Worm (Caenorhabditis elegans) whole organism, young adult: ENCODE measurements around the gene srz-5.
A peak's percentile ranks its signal among the peaks of the same experiment; 100 is the strongest.

Experiments
- C06A6.2 ChIP-seq: fragments of 200-800 bp; sonication (Bioruptor generic); conservative IDR thresholded peaks from 2 replicates; pipeline ENCODE4 v1.3.6; 2022; ENCODE audit warnings: missing genetic modification characterization, missing compliant biosample characterization
- F33H1.4 ChIP-seq: fragments of 200-800 bp; sonication (Bioruptor generic); IDR thresholded peaks from 2 replicates; pipeline ENCODE4 v1.3.6; 2022; ENCODE audit warnings: missing genetic modification reagents, missing genetic modification characterization, missing compliant biosample characterization
- F37B4.10 ChIP-seq: fragments of 200-800 bp; sonication (Bioruptor generic); IDR thresholded peaks from 2 replicates; pipeline ENCODE4 v1.3.6; 2022; ENCODE audit warnings: missing genetic modification characterization, missing compliant biosample characterization
- F49E8.2 ChIP-seq: sonication (generic microtip); optimal IDR thresholded peaks from 3 replicates; lab custom pipeline; 2017; ENCODE audit warnings: missing genetic modification characterization, mild to moderate bottlenecking, missing compliant biosample characterization, antibody characterized with exemption, moderate library complexity; ENCODE audit not compliant: insufficient read depth
- F57C9.4 ChIP-seq: sonication (generic microtip); optimal IDR thresholded peaks from 2 replicates; lab custom pipeline; 2017; ENCODE audit warnings: mild to moderate bottlenecking, missing genetic modification characterization, missing compliant biosample characterization
- Y53G8AR.9 ChIP-seq: fragments of 200-800 bp; sonication (Bioruptor generic); conservative IDR thresholded peaks from 2 replicates; pipeline ENCODE4 v1.3.6; 2022; ENCODE audit warnings: missing genetic modification reagents, missing genetic modification characterization, missing compliant biosample characterization
- aptf-2 ChIP-seq: fragments of 200-800 bp; sonication (Bioruptor generic); conservative IDR thresholded peaks from 2 replicates; pipeline ENCODE4 v1.3.6; 2022; ENCODE audit warnings: missing genetic modification reagents, missing genetic modification characterization, missing compliant biosample characterization
- aptf-3 ChIP-seq: fragments of 200-800 bp; sonication (Bioruptor generic); IDR thresholded peaks from 2 replicates; pipeline ENCODE4 v1.3.6; 2022; ENCODE audit warnings: missing genetic modification characterization, missing compliant biosample characterization
- athp-1 ChIP-seq: sonication (generic microtip); optimal IDR thresholded peaks from 2 replicates; lab custom pipeline; 2017; ENCODE audit warnings: mild to moderate bottlenecking, missing genetic modification characterization, missing compliant biosample characterization
- attf-3 ChIP-seq: fragments of 200-800 bp; sonication (Bioruptor generic); conservative IDR thresholded peaks from 2 replicates; pipeline ENCODE4 v1.3.6; 2022; ENCODE audit warnings: missing genetic modification reagents, missing genetic modification characterization, missing compliant biosample characterization
- attf-5 ChIP-seq: fragments of 200-800 bp; sonication (Bioruptor generic); optimal IDR thresholded peaks from 2 replicates; lab custom pipeline; 2018; ENCODE audit warnings: mild to moderate bottlenecking, missing genetic modification characterization, missing compliant biosample characterization
- bed-2 ChIP-seq: fragments of 200-800 bp; sonication (Bioruptor generic); IDR thresholded peaks from 2 replicates; pipeline ENCODE4 v1.3.6; 2022; ENCODE audit warnings: missing genetic modification reagents, missing genetic modification characterization, missing compliant biosample characterization
- ceh-100 ChIP-seq: fragments of 200-800 bp; sonication (Bioruptor generic); IDR thresholded peaks from 2 replicates; pipeline ENCODE4 v1.3.6; 2022; ENCODE audit warnings: missing genetic modification reagents, missing genetic modification characterization, missing compliant biosample characterization
- ceh-27 ChIP-seq: fragments of 200-800 bp; sonication (Bioruptor generic); optimal IDR thresholded peaks from 2 replicates; lab custom pipeline; 2018; ENCODE audit warnings: mild to moderate bottlenecking, missing genetic modification characterization, moderate library complexity, missing compliant biosample characterization
- ceh-58 ChIP-seq: fragments of 200-800 bp; sonication (Bioruptor generic); IDR thresholded peaks from 2 replicates; pipeline ENCODE4 v1.3.6; 2022; ENCODE audit warnings: missing genetic modification characterization, missing compliant biosample characterization
- dpl-1 ChIP-seq: fragments of 150-350 bp; optimal IDR thresholded peaks from 2 replicates; lab custom pipeline; 2014; ENCODE audit warnings: missing biosample characterization, missing genetic modification reagents, missing genetic modification characterization
- him-1 ChIP-seq: sonication (generic microtip); optimal IDR thresholded peaks from 2 replicates; lab custom pipeline; 2016; ENCODE audit warnings: missing genotype, missing genetic modification reagents, missing genetic modification characterization, missing compliant biosample characterization
- hlh-12 ChIP-seq: sonication (generic microtip); optimal IDR thresholded peaks from 2 replicates; lab custom pipeline; 2016; ENCODE audit warnings: missing genetic modification characterization, missing compliant biosample characterization
- hmg-20 ChIP-seq: fragments of 200-800 bp; sonication (Bioruptor generic); IDR thresholded peaks from 2 replicates; pipeline ENCODE4 v1.3.6; 2022; ENCODE audit warnings: missing genetic modification reagents, missing genetic modification characterization, missing compliant biosample characterization
- hrde-1 ChIP-seq: sonication (generic microtip); optimal IDR thresholded peaks from 2 replicates; lab custom pipeline; 2016; ENCODE audit warnings: missing genetic modification characterization, mild to moderate bottlenecking, missing compliant biosample characterization, moderate library complexity, missing genotype, missing genetic modification reagents, borderline replicate concordance
- hsf-1 ChIP-seq: fragments of 200-800 bp; sonication (Bioruptor generic); IDR thresholded peaks from 2 replicates; pipeline ENCODE4 v1.3.6; 2022; ENCODE audit warnings: missing genetic modification reagents, missing genetic modification characterization, missing compliant biosample characterization
- lin-26 ChIP-seq: fragments of 200-800 bp; sonication (Bioruptor generic); IDR thresholded peaks from 2 replicates; pipeline ENCODE4 v1.3.6; 2022; ENCODE audit warnings: missing genetic modification reagents, missing genetic modification characterization, missing compliant biosample characterization
- lin-35 ChIP-seq, 3 experiments: fragments of 150-350 bp in 2 of 3; sonication (generic microtip) in 1 of 3; optimal IDR thresholded peaks; 2 replicates each; lab custom pipeline; 2014 to 2018; ENCODE audit warnings: missing biosample characterization in 3 of 3, missing genetic modification characterization in 3 of 3, missing genetic modification reagents in 3 of 3
- lin-40 ChIP-seq: sonication (generic microtip); optimal IDR thresholded peaks from 2 replicates; lab custom pipeline; 2016; ENCODE audit warnings: missing genetic modification characterization, mild to moderate bottlenecking, missing compliant biosample characterization, missing genotype, missing genetic modification reagents
- lsy-27 ChIP-seq: sonication (generic microtip); optimal IDR thresholded peaks from 2 replicates; lab custom pipeline; 2017; ENCODE audit warnings: missing genetic modification characterization, mild to moderate bottlenecking, missing compliant biosample characterization, antibody characterized with exemption, missing genotype, borderline replicate concordance; ENCODE audit not compliant: insufficient read depth
- madf-10 ChIP-seq: sonication (generic microtip); optimal IDR thresholded peaks from 2 replicates; lab custom pipeline; 2016; ENCODE audit warnings: mild to moderate bottlenecking, missing genetic modification characterization, missing compliant biosample characterization
- madf-6 ChIP-seq: fragments of 200-800 bp; sonication (Bioruptor generic); IDR thresholded peaks from 2 replicates; pipeline ENCODE4 v1.3.6; 2022; ENCODE audit warnings: missing genetic modification reagents, missing genetic modification characterization, missing compliant biosample characterization
- mel-28 ChIP-seq: sonication (generic microtip); optimal IDR thresholded peaks from 2 replicates; lab custom pipeline; 2016; ENCODE audit warnings: borderline replicate concordance, mild to moderate bottlenecking, missing genetic modification characterization, missing compliant biosample characterization
- mxl-1 ChIP-seq: sonication (generic microtip); optimal IDR thresholded peaks from 2 replicates; lab custom pipeline; 2016; ENCODE audit warnings: missing genetic modification characterization, missing compliant biosample characterization
- nfya-1 ChIP-seq: sonication (generic microtip); optimal IDR thresholded peaks from 2 replicates; lab custom pipeline; 2017; ENCODE audit warnings: antibody characterized with exemption, missing compliant biosample characterization, missing genetic modification characterization, borderline replicate concordance; ENCODE audit not compliant: insufficient read depth
- nfya-2 ChIP-seq: fragments of 200-800 bp; sonication (Bioruptor generic); IDR thresholded peaks from 2 replicates; pipeline ENCODE4 v1.3.6; 2022; ENCODE audit warnings: missing genetic modification reagents, missing genetic modification characterization, missing compliant biosample characterization
- nhr-80 ChIP-seq: sonication (generic microtip); optimal IDR thresholded peaks from 2 replicates; lab custom pipeline; 2016; ENCODE audit warnings: missing genetic modification characterization, missing compliant biosample characterization
- pha-4 ChIP-seq: fragments of 150-350 bp; sonication (generic microtip); optimal IDR thresholded peaks from 2 replicates; lab custom pipeline; 2014; ENCODE audit warnings: missing biosample characterization, missing genetic modification reagents, missing genetic modification characterization
- repo-1 ChIP-seq: sonication (generic microtip); optimal IDR thresholded peaks from 2 replicates; lab custom pipeline; 2017; ENCODE audit warnings: mild to moderate bottlenecking, missing genetic modification characterization, missing compliant biosample characterization
- sptf-2 ChIP-seq: fragments of 200-800 bp; sonication (Bioruptor generic); optimal IDR thresholded peaks from 2 replicates; lab custom pipeline; 2018; ENCODE audit warnings: mild to moderate bottlenecking, missing genetic modification characterization, missing compliant biosample characterization
- tbx-9 ChIP-seq: sonication (generic microtip); optimal IDR thresholded peaks from 2 replicates; lab custom pipeline; 2016; ENCODE audit warnings: borderline replicate concordance, missing genetic modification characterization, inconsistent platforms, missing compliant biosample characterization
- tlf-1 ChIP-seq: fragments of 200-800 bp; sonication (Bioruptor generic); optimal IDR thresholded peaks from 2 replicates; lab custom pipeline; 2018; ENCODE audit warnings: mild to moderate bottlenecking, missing genetic modification characterization, missing compliant biosample characterization
- unc-130 ChIP-seq: sonication (generic microtip); optimal IDR thresholded peaks from 2 replicates; lab custom pipeline; 2016; ENCODE audit warnings: missing genetic modification reagents, missing genetic modification characterization, missing compliant biosample characterization
- unc-62 ChIP-seq: fragments of 150-350 bp; optimal IDR thresholded peaks from 2 replicates; lab custom pipeline; 2014; ENCODE audit warnings: missing biosample characterization, missing genetic modification reagents, missing genetic modification characterization
- xnd-1 ChIP-seq: sonication (generic microtip); optimal IDR thresholded peaks from 2 replicates; lab custom pipeline; 2016; ENCODE audit warnings: missing genotype, missing genetic modification reagents, missing genetic modification characterization, missing compliant biosample characterization
- zfh-2 ChIP-seq: fragments of 200-800 bp; sonication (Bioruptor generic); conservative IDR thresholded peaks from 2 replicates; pipeline ENCODE4 v1.3.6; 2022; ENCODE audit warnings: missing genetic modification reagents, missing genetic modification characterization, missing compliant biosample characterization
- ztf-18 ChIP-seq: sonication (generic microtip); optimal IDR thresholded peaks from 2 replicates; lab custom pipeline; 2016; ENCODE audit warnings: missing genotype, mild to moderate bottlenecking, missing genetic modification characterization, missing compliant biosample characterization
- ztf-22 ChIP-seq: fragments of 200-800 bp; sonication (Bioruptor generic); optimal IDR thresholded peaks from 2 replicates; lab custom pipeline; 2018; ENCODE audit warnings: mild to moderate bottlenecking, missing genetic modification characterization, moderate library complexity, missing compliant biosample characterization
- ztf-25 ChIP-seq: fragments of 200-800 bp; sonication (Bioruptor generic); IDR thresholded peaks from 2 replicates; pipeline ENCODE4 v1.3.6; 2022; ENCODE audit warnings: missing genetic modification reagents, missing genetic modification characterization, missing compliant biosample characterization
- ztf-26 ChIP-seq: sonication (generic microtip); optimal IDR thresholded peaks from 2 replicates; lab custom pipeline; 2017; ENCODE audit warnings: missing genetic modification characterization, missing compliant biosample characterization
- ztf-28 ChIP-seq: fragments of 200-800 bp; sonication (Bioruptor generic); IDR thresholded peaks from 2 replicates; pipeline ENCODE4 v1.3.6; 2022; ENCODE audit warnings: missing genetic modification reagents, missing genetic modification characterization, missing compliant biosample characterization
- ztf-3 ChIP-seq: fragments of 200-800 bp; sonication (Bioruptor generic); optimal IDR thresholded peaks from 2 replicates; lab custom pipeline; 2018; ENCODE audit warnings: mild to moderate bottlenecking, missing genetic modification characterization, missing compliant biosample characterization

The srz-5 gene

ce11 chrII:3520988-3521850 is 6.7 kb upstream of the srz-5 start, which contains the start of gene W09G10.9 (continued):
- peak; percentile 71 for TF ChIP-seq attf-5 (GFP tag; lab: Kevin White, UChicago)
- no peak for TF ChIP-seq bed-2
- TF ChIP-seq F37B4.10 (GFP tag; lab: Robert Waterston, UW), result no peak
- peak; percentile 76; the same call in 1 of the 2 replicates for TF ChIP-seq hmg-20
- peak; percentile 73 for TF ChIP-seq madf-6 (GFP tag; lab: Robert Waterston, UW)
- TF ChIP-seq F57C9.4 (tag; lab: Kevin White, UChicago), result no peak
- TF ChIP-seq hsf-1 (GFP tag; lab: Robert Waterston, UW), result no peak
- no peak for TF ChIP-seq ztf-22 (GFP tag; lab: Kevin White, UChicago)
- TF ChIP-seq xnd-1 (tag; lab: Kevin White, UChicago), result no peak
- TF ChIP-seq nhr-80, result peak; percentile 12
- peak; percentile 9 for TF ChIP-seq athp-1 (tag; lab: Kevin White, UChicago)
- peak; percentile 61 for TF ChIP-seq lin-40
- TF ChIP-seq C06A6.2 (GFP tag; lab: Robert Waterston, UW), result 0 out of 2 replicates have a peak, but pooled peaks have one; percentile 45
- no peak for TF ChIP-seq Y53G8AR.9 (GFP tag; lab: Robert Waterston, UW)
- TF ChIP-seq hrde-1 (tag; lab: Kevin White, UChicago), result peak; percentile 4
- TF ChIP-seq ztf-26 (tag; lab: Kevin White, UChicago), result peak; percentile 2
- TF ChIP-seq ceh-58 (GFP tag; lab: Robert Waterston, UW), result 0 out of 2 replicates have a peak, but pooled peaks have one; percentile 40
- peak; percentile 61 for TF ChIP-seq F33H1.4 (GFP tag; lab: Robert Waterston, UW)
- TF ChIP-seq attf-3, result peak; percentile 72
- no peak for TF ChIP-seq tbx-9
- TF ChIP-seq lsy-27, result no peak
- TF ChIP-seq ztf-25 (GFP tag; lab: Robert Waterston, UW), result peak; percentile 77; the same call in 1 of the 2 replicates
- no peak for TF ChIP-seq repo-1 (tag; lab: Kevin White, UChicago)
- TF ChIP-seq lin-26, result peak; percentile 81
- no peak for TF ChIP-seq lin-35 (GFP tag; optimal IDR thresholded peaks at IDR 0.05; lab: Kevin White, UChicago)
- TF ChIP-seq aptf-3, result no peak
- no peak for TF ChIP-seq hlh-12
- TF ChIP-seq unc-62, result no peak
- peak; percentile 70; the same call in 1 of the 2 replicates for TF ChIP-seq ztf-28 (GFP tag; lab: Robert Waterston, UW)
- TF ChIP-seq ceh-100 (GFP tag; lab: Robert Waterston, UW), result peak; percentile 70
- no peak for TF ChIP-seq mxl-1 (tag; lab: Kevin White, UChicago)
- no peak for TF ChIP-seq him-1 (tag; lab: Kevin White, UChicago)
- TF ChIP-seq ceh-27, result peak; percentile 74
- no peak for TF ChIP-seq mel-28 (tag; lab: Kevin White, UChicago)
- TF ChIP-seq madf-10 (tag; lab: Kevin White, UChicago), result peak; percentile 44
- TF ChIP-seq unc-130 (GFP tag; lab: Kevin White, UChicago), result no peak
- peak; percentile 82 for TF ChIP-seq zfh-2
- TF ChIP-seq tlf-1 (GFP tag; lab: Kevin White, UChicago), result no peak
- TF ChIP-seq nfya-2 (GFP tag; lab: Robert Waterston, UW), result no peak
- no peak for TF ChIP-seq nfya-1 (tag; lab: Kevin White, UChicago)
- TF ChIP-seq pha-4 (tag; lab: Kevin White, UChicago), result no peak
- peak; percentile 23 for TF ChIP-seq ztf-18 (tag; lab: Kevin White, UChicago)
- TF ChIP-seq aptf-2, result no peak
- TF ChIP-seq dpl-1 (GFP tag; lab: Kevin White, UChicago), result no peak
- TF ChIP-seq sptf-2, result no peak
- no peak for TF ChIP-seq ztf-3 (GFP tag; lab: Kevin White, UChicago)
- TF ChIP-seq F49E8.2 (tag; lab: Kevin White, UChicago), result no peak
